Fruit fly (Drosophila melanogaster): ENCODE measurements around the gene eIF4EHP.

eIF4EHP gene

dm6 chr3R:24037538-24038265, 71.1 kb downstream of the eIF4EHP start, which contains the start of gene spas (continued):
- peak; percentile 0 for TF ChIP-seq exex (tag; optimal IDR thresholded peaks at IDR 0.05)
- no peak for TF ChIP-seq cato (GFP tag; optimal IDR thresholded peaks at IDR 0.05; ENCODE audit: borderline replicate concordance)
- TF ChIP-seq CG10274 (GFP tag; optimal IDR thresholded peaks at IDR 0.05): no peak
- TF ChIP-seq tna (GFP tag; IDR thresholded peaks at IDR 0.05; ENCODE audit: partially characterized antibody): peak; percentile 79; the same call in 1 of the 2 replicates
- TF ChIP-seq her (GFP tag; optimal IDR thresholded peaks at IDR 0.05): peak; percentile 7
- 0 out of 3 replicates have a peak, but pooled peaks have one; percentile 23 for TF ChIP-seq otp (GFP tag; IDR thresholded peaks at IDR 0.05)
- no peak for TF ChIP-seq ab (GFP tag; optimal IDR thresholded peaks at IDR 0.05)
- no peak for TF ChIP-seq CG4360 (GFP tag; IDR thresholded peaks at IDR 0.05)
- peak; percentile 55; the same call in 1 of the 3 replicates for TF ChIP-seq CG11093 (GFP tag; IDR thresholded peaks at IDR 0.05)
- peak; percentile 45 for TF ChIP-seq CG4854 (GFP tag; optimal IDR thresholded peaks at IDR 0.05)
- peak; percentile 46 for TF ChIP-seq twi (tag; optimal IDR thresholded peaks at IDR 0.05)
- TF ChIP-seq gt (GFP tag; IDR thresholded peaks at IDR 0.05): peak; percentile 60; the same call in 1 of the 2 replicates
- TF ChIP-seq wek (GFP tag; optimal IDR thresholded peaks at IDR 0.05): no peak
- TF ChIP-seq Gsc (GFP tag; IDR thresholded peaks at IDR 0.05): peak; percentile 49; the same call in 1 of the 2 replicates
- TF ChIP-seq Sox102F (GFP tag; optimal IDR thresholded peaks at IDR 0.05): no peak
- no peak for TF ChIP-seq Eip74EF (GFP tag; optimal IDR thresholded peaks at IDR 0.05)
- no peak for TF ChIP-seq sr (GFP tag; IDR thresholded peaks at IDR 0.05)
- peak; percentile 83 for TF ChIP-seq CG9727 (GFP tag; optimal IDR thresholded peaks at IDR 0.05)
- TF ChIP-seq lola (GFP tag; optimal IDR thresholded peaks at IDR 0.05): peak in 1 of 3 experiments; percentile 70
- TF ChIP-seq B-H1 (GFP tag; IDR thresholded peaks at IDR 0.05): peak; percentile 60; the same call in 1 of the 3 replicates
- no peak for TF ChIP-seq Nf-YC (tag; optimal IDR thresholded peaks at IDR 0.05)
- no peak for TF ChIP-seq CG7987 (GFP tag; optimal IDR thresholded peaks at IDR 0.05)
- TF ChIP-seq nmo (GFP tag; optimal IDR thresholded peaks at IDR 0.05): peak; percentile 87
- no peak for TF ChIP-seq slou (GFP tag; optimal IDR thresholded peaks at IDR 0.05)
- peak; percentile 67 for TF ChIP-seq HmgZ (tag; optimal IDR thresholded peaks at IDR 0.05)
- TF ChIP-seq tap (tag; optimal IDR thresholded peaks at IDR 0.05): no peak
- TF ChIP-seq Blimp-1 (GFP tag; optimal IDR thresholded peaks at IDR 0.05): no peak
- no peak for TF ChIP-seq ash1 (GFP tag; optimal IDR thresholded peaks at IDR 0.05)
- TF ChIP-seq ssp (GFP tag; IDR thresholded peaks at IDR 0.05): peak; percentile 69
- TF ChIP-seq Nf-YB (GFP tag; optimal IDR thresholded peaks at IDR 0.05): peak; percentile 31
- peak; percentile 36 for TF ChIP-seq CG10543 (GFP tag; optimal IDR thresholded peaks at IDR 0.05)
- TF ChIP-seq CG4730 (GFP tag; IDR thresholded peaks at IDR 0.05): peak; percentile 61; the same call in 1 of the 2 replicates
- TF ChIP-seq CG7372 (GFP tag; IDR thresholded peaks at IDR 0.05): peak; percentile 49
- TF ChIP-seq dan (GFP tag; IDR thresholded peaks at IDR 0.05): no peak
- peak; percentile 88 for TF ChIP-seq Gug (GFP tag; IDR thresholded peaks at IDR 0.05)
- 0 out of 3 replicates have a peak, but pooled peaks have one; percentile 30 for TF ChIP-seq CG11560 (tag; IDR thresholded peaks at IDR 0.05)
- peak; percentile 71 for TF ChIP-seq CG6689 (GFP tag; IDR thresholded peaks at IDR 0.05)
- peak; percentile 25 for TF ChIP-seq CG18011 (GFP tag; optimal IDR thresholded peaks at IDR 0.05)
- peak; percentile 56; the same call in 2 of the 3 replicates for TF ChIP-seq croc (GFP tag; conservative IDR thresholded peaks at IDR 0.05)
- TF ChIP-seq CG11696 (GFP tag; IDR thresholded peaks at IDR 0.05): no peak
- peak; percentile 44; the same call in 1 of the 2 replicates for TF ChIP-seq Taf1 (GFP tag; IDR thresholded peaks at IDR 0.05)
- TF ChIP-seq CG3838 (GFP tag; optimal IDR thresholded peaks at IDR 0.05): peak; percentile 41
- TF ChIP-seq D19B (GFP tag; optimal IDR thresholded peaks at IDR 0.05): peak; percentile 7
- peak; percentile 46 for TF ChIP-seq CG3407 (GFP tag; optimal IDR thresholded peaks at IDR 0.05)
- TF ChIP-seq chinmo (GFP tag; IDR thresholded peaks at IDR 0.05; ENCODE audit: partially characterized antibody): 0 out of 4 replicates have a peak, but pooled peaks have one; percentile 68
- no peak for TF ChIP-seq CkIIα-i1 (GFP tag; IDR thresholded peaks at IDR 0.05)
- no peak for TF ChIP-seq CG17568 (GFP tag; optimal IDR thresholded peaks at IDR 0.05)
- peak; percentile 26 for TF ChIP-seq oc (tag; optimal IDR thresholded peaks at IDR 0.05)
